Worm (Caenorhabditis elegans) whole organism, L4/young adult: ENCODE results near the gene Y75B8A.24.

Experiments
- W03F9.2 ChIP-seq: fragments of 150-350 bp; optimal IDR thresholded peaks from 2 replicates; lab custom pipeline; 2014; ENCODE audit warnings: missing biosample characterization, missing genetic modification characterization
- dao-5 ChIP-seq: sonication (generic microtip); optimal IDR thresholded peaks from 2 replicates; lab custom pipeline; 2016; ENCODE audit warnings: missing genotype, missing genetic modification characterization, moderate library complexity, missing compliant biosample characterization
- him-1 ChIP-seq: sonication (generic microtip); optimal IDR thresholded peaks from 2 replicates; lab custom pipeline; 2016; ENCODE audit warnings: missing genotype, missing genetic modification reagents, missing genetic modification characterization, missing compliant biosample characterization

DNA sequence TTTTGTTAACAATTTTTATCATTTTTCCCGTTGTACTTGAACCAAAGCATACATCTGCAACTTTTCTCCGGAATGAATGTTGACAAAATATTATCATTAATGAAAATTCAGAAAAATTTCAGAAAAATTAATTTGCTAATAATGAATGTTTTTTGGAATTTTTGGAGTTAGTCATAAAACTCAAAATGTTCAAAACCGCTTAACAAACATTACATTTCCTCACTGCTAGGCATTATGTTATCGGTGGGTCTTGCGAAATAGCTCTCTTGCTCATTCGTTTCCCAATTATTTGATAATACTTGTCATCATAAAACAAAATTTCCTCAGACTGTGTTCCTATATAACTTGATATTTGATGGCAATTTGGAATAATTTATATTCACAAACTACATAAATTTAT, 39.3 kb upstream of the Y75B8A.24 start, which contains the start of gene Y75B8A.39:
- TF ChIP-seq dao-5 (no peak), him-1 (no peak), W03F9.2 (tag; lab: Kevin White, UChicago) (no peak)
